Worm (Caenorhabditis elegans): ENCODE results near the gene eef-1B.1.
A peak's percentile ranks its signal among the peaks of the same experiment; 100 is the strongest.

The eef-1B.1 gene

ce11 chrIII:8020823-8021332, 47.7 kb upstream of the eef-1B.1 start, which contains the start of gene lin-36 (continued):
- no peak for TF ChIP-seq unc-62 (GFP tag; optimal IDR thresholded peaks at IDR 0.05)
- TF ChIP-seq ama-1 (optimal IDR thresholded peaks at IDR 0.05), result no peak
- peak; percentile 82 for TF ChIP-seq lin-39 (tag; optimal IDR thresholded peaks at IDR 0.05)
- TF ChIP-seq nhr-12 (tag; optimal IDR thresholded peaks at IDR 0.05), result no peak
- no peak for TF ChIP-seq ztf-11 (tag; optimal IDR thresholded peaks at IDR 0.05)
- TF ChIP-seq pqm-1 (tag; optimal IDR thresholded peaks at IDR 0.05), result peak; percentile 7
- no peak for TF ChIP-seq nhr-77 (tag; optimal IDR thresholded peaks at IDR 0.05)
- peak; percentile 58 for TF ChIP-seq nhr-43 (tag; optimal IDR thresholded peaks at IDR 0.05; ENCODE audit: poor library complexity, severe bottlenecking)
- TF ChIP-seq egl-27 (tag; optimal IDR thresholded peaks at IDR 0.05), result no peak
- peak; percentile 85 for TF ChIP-seq lin-15B (tag; optimal IDR thresholded peaks at IDR 0.05)
- peak; percentile 64 for TF ChIP-seq snpc-4 (tag; optimal IDR thresholded peaks at IDR 0.05)
- TF ChIP-seq nhr-28 (tag; optimal IDR thresholded peaks at IDR 0.05), result no peak

ce11 chrIII:8017053-8017452, 43.9 kb upstream of the eef-1B.1 start:
- no peak for TF ChIP-seq nhr-43 (tag; optimal IDR thresholded peaks at IDR 0.05; ENCODE audit: poor library complexity, severe bottlenecking)
- no peak for TF ChIP-seq mml-1 (tag; optimal IDR thresholded peaks at IDR 0.05)
- no peak for TF ChIP-seq snpc-4 (tag; optimal IDR thresholded peaks at IDR 0.05)
- TF ChIP-seq ama-1 (optimal IDR thresholded peaks at IDR 0.05), result no peak
- no peak for TF ChIP-seq nhr-11 (tag; optimal IDR thresholded peaks at IDR 0.05)
- no peak for TF ChIP-seq nhr-28 (tag; optimal IDR thresholded peaks at IDR 0.05)
- TF ChIP-seq ZK546.5 (tag; optimal IDR thresholded peaks at IDR 0.05), result no peak

DNA sequence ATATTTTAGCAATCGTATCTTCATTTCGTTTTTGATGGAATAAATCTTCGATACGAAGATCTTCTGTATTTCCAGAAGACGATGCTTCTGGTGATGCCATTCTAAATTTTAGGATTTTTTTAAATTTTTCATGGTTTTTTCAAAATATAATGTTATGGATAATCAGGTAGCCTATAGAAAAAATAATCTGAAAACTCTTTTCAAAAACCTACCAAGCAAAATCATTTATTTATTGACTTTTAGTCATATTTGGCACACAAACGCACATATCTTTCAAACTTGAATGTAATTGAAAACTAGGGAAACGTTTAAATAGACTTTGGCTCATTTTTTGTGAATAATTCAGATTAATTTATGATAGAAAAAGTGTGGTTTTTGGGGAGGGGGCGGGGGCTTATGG, 43.3 kb upstream of the eef-1B.1 start, which contains the start of gene F44B9.5:
Gene F44B9.5, minus strand, starts transcription at position 101 of the 400 bp plus-strand sequence.
- no peak for TF ChIP-seq ceh-16 (tag; optimal IDR thresholded peaks at IDR 0.05)
- no peak for TF ChIP-seq mml-1 (tag; optimal IDR thresholded peaks at IDR 0.05)

DNA sequence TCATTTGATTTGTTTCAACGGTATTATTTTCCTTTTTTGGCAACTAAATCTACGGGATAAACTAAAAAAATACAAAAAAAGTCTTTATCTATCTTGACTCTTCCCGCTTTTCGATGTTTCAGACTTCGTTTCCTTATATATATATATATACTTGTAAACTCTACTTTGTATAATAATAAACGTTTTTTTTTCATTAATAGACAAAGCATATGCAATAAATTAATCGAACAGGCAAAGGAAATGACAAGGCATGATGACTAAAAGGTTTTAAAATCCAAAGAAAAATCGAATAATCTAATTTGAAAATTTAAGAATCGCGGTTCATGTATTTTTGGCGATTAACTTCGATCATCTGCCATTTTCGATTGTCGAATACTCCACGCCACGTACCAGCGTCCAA, 40.4 kb upstream of the eef-1B.1 start:
- TF ChIP-seq zag-1 (tag; optimal IDR thresholded peaks at IDR 0.05), result no peak
- TF ChIP-seq elt-2 (tag; optimal IDR thresholded peaks at IDR 0.05), result no peak
- no peak for TF ChIP-seq unc-39 (tag; optimal IDR thresholded peaks at IDR 0.05)
- no peak for TF ChIP-seq nhr-43 (tag; optimal IDR thresholded peaks at IDR 0.05; ENCODE audit: poor library complexity, severe bottlenecking)

DNA sequence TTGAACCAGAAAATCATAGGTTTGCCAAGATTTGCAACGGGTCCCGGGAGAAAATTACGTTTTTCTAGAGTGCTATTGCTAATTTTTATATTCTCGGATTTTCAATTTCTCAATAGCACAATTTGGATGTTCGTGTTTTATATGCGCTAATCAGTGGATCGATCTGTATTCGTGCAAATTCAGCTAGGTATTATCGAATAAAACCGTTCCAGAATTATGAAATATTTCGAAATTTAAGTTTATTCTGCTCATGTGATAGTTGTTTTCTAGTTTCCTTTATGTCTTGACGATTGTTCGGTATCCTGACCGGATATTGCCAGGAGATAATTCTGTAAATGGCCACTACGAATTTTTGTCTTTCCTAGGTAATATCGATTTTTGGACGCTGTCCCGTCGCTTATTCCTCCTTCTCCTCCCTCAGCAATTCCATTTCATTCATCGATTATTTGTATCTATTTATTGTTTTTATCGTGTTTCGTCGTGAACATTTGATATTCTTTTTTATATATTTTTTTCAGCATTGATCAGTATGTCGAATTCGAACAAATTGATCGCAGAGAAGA, 37.2 kb upstream of the eef-1B.1 start, which contains the start of gene cit-1.2:
Gene cit-1.2, plus strand, starts transcription at position 513 of the 563 bp plus-strand sequence.
- TF ChIP-seq ama-1 (optimal IDR thresholded peaks at IDR 0.05) (no peak), snpc-4 (tag; optimal IDR thresholded peaks at IDR 0.05) (no peak), nhr-28 (tag; optimal IDR thresholded peaks at IDR 0.05) (no peak), nhr-237 (tag; optimal IDR thresholded peaks at IDR 0.05) (no peak), elt-2 (tag; optimal IDR thresholded peaks at IDR 0.05) (no peak), fos-1 (tag; optimal IDR thresholded peaks at IDR 0.05) (no peak), nhr-23 (tag; optimal IDR thresholded peaks at IDR 0.05) (no peak), ceh-16 (tag; optimal IDR thresholded peaks at IDR 0.05) (no peak), nhr-25 (tag; optimal IDR thresholded peaks at IDR 0.05) (no peak), jun-1 (tag; optimal IDR thresholded peaks at IDR 0.05) (no peak), hmg-11 (tag; optimal IDR thresholded peaks at IDR 0.05) (no peak), R02D3.7 (tag; optimal IDR thresholded peaks at IDR 0.05) (no peak), nhr-12 (tag; optimal IDR thresholded peaks at IDR 0.05) (no peak), ceh-82 (tag; optimal IDR thresholded peaks at IDR 0.05) (no peak)

ce11 chrIII:8009769-8010168, 36.6 kb upstream of the eef-1B.1 start, which contains the start of gene cit-1.1:
TSS of gene cit-1.1 (minus strand) at chrIII:8009821.
- TF ChIP-seq elt-2 (tag; optimal IDR thresholded peaks at IDR 0.05) (peak; percentile 19), egl-5 (tag; optimal IDR thresholded peaks at IDR 0.05) (peak; percentile 37), lin-39 (tag; optimal IDR thresholded peaks at IDR 0.05) (peak; percentile 59), hmg-11 (tag; optimal IDR thresholded peaks at IDR 0.05) (peak; percentile 36), aly-2 (tag; optimal IDR thresholded peaks at IDR 0.05) (no peak), ceh-9 (tag; optimal IDR thresholded peaks at IDR 0.05) (no peak), lin-15B (tag; optimal IDR thresholded peaks at IDR 0.05) (peak; percentile 60), nfya-1 (tag; optimal IDR thresholded peaks at IDR 0.05; ENCODE audit: insufficient read depth) (peak; percentile 46), nhr-77 (tag; optimal IDR thresholded peaks at IDR 0.05) (no peak), pha-4 (tag; optimal IDR thresholded peaks at IDR 0.05) (peak; percentile 11)

All from whole organism, L3 larva.